Fruit fly (Drosophila melanogaster) whole organism, embryonic: ENCODE data around the gene Prx4.

Source experiments
- Atf-2 ChIP-seq: fragments of 200-800 bp; sonication (Bioruptor generic); optimal IDR thresholded peaks from 2 replicates; lab custom pipeline; 2016; ENCODE audit warnings: missing biosample characterization, missing genetic modification characterization
- BEAF-32 ChIP-seq: fragments of 200-800 bp; sonication (Bioruptor generic); optimal IDR thresholded peaks from 3 replicates; lab custom pipeline; 2017; ENCODE audit warnings: missing biosample characterization, missing genetic modification characterization, mild to moderate bottlenecking, moderate library complexity, missing genetic modification reagents
- CG1233 ChIP-seq: fragments of 200-800 bp; sonication (Bioruptor generic); optimal IDR thresholded peaks from 4 replicates; lab custom pipeline; 2018; ENCODE audit warnings: missing biosample characterization, mild to moderate bottlenecking, missing genetic modification characterization
- CG13296 ChIP-seq: fragments of 200-800 bp; sonication (Bioruptor generic); optimal IDR thresholded peaks from 3 replicates; lab custom pipeline; 2018; ENCODE audit warnings: missing biosample characterization, mild to moderate bottlenecking, missing genetic modification characterization
- CG13424 ChIP-seq: fragments of 200-800 bp; sonication (Bioruptor generic); optimal IDR thresholded peaks from 2 replicates; lab custom pipeline; 2019; ENCODE audit warnings: missing biosample characterization, mild to moderate bottlenecking, missing genetic modification characterization, moderate library complexity
- CG15073 ChIP-seq: fragments of 200-800 bp; sonication (Bioruptor generic); optimal IDR thresholded peaks from 2 replicates; lab custom pipeline; 2016; ENCODE audit warnings: missing biosample characterization, missing genetic modification characterization
- CG17385 ChIP-seq: fragments of 200-800 bp; sonication (Bioruptor generic); optimal IDR thresholded peaks from 3 replicates; lab custom pipeline; 2018; ENCODE audit warnings: missing biosample characterization, mild to moderate bottlenecking, missing genetic modification characterization
- CG18011 ChIP-seq: fragments of 200-800 bp; sonication (Bioruptor generic); optimal IDR thresholded peaks from 2 replicates; lab custom pipeline; 2017; ENCODE audit warnings: missing biosample characterization, missing genetic modification characterization, mild to moderate bottlenecking, moderate library complexity, missing genotype
- CG18764 ChIP-seq: fragments of 200-800 bp; sonication (Bioruptor generic); optimal IDR thresholded peaks from 3 replicates; lab custom pipeline; 2016; ENCODE audit warnings: missing biosample characterization, missing genetic modification characterization
- CG2199 ChIP-seq: fragments of 200-800 bp; sonication (Bioruptor generic); IDR thresholded peaks from 3 replicates; pipeline ENCODE4 v1.3.6; 2022; ENCODE audit warnings: missing biosample characterization, missing genetic modification characterization
- CG32772 ChIP-seq: fragments of 200-800 bp; sonication (Bioruptor generic); IDR thresholded peaks from 2 replicates; pipeline ENCODE4 v1.3.6; 2022; ENCODE audit warnings: missing biosample characterization, missing genetic modification characterization
- CG4617 ChIP-seq: fragments of 200-800 bp; sonication (Bioruptor generic); optimal IDR thresholded peaks from 3 replicates; lab custom pipeline; 2016; ENCODE audit warnings: missing biosample characterization, missing genetic modification characterization, borderline replicate concordance
- CG6654 ChIP-seq: fragments of 200-800 bp; sonication (Bioruptor generic); optimal IDR thresholded peaks from 2 replicates; lab custom pipeline; 2017; ENCODE audit warnings: missing biosample characterization, mild to moderate bottlenecking, missing genetic modification characterization
- CG7372 ChIP-seq: fragments of 200-800 bp; sonication (Bioruptor generic); IDR thresholded peaks from 2 replicates; pipeline ENCODE4 v1.3.6; 2022; ENCODE audit warnings: missing biosample characterization, missing genetic modification characterization
- CG7786 ChIP-seq: fragments of 200-800 bp; sonication (Bioruptor generic); optimal IDR thresholded peaks from 2 replicates; lab custom pipeline; 2016; ENCODE audit warnings: missing biosample characterization, missing genetic modification characterization
- CG8359 ChIP-seq: fragments of 200-800 bp; sonication (Bioruptor generic); optimal IDR thresholded peaks from 2 replicates; lab custom pipeline; 2017; ENCODE audit warnings: missing biosample characterization, mild to moderate bottlenecking, missing genetic modification characterization, borderline replicate concordance
- CG8388 ChIP-seq: fragments of 200-800 bp; sonication (Bioruptor generic); optimal IDR thresholded peaks from 2 replicates; lab custom pipeline; 2019; ENCODE audit warnings: missing biosample characterization, mild to moderate bottlenecking, missing genetic modification characterization, moderate library complexity
- Camta ChIP-seq: fragments of 200-800 bp; sonication (Bioruptor generic); optimal IDR thresholded peaks from 2 replicates; lab custom pipeline; 2016; ENCODE audit warnings: missing biosample characterization, missing genetic modification characterization
- D19A ChIP-seq: fragments of 200-800 bp; optimal IDR thresholded peaks from 3 replicates; lab custom pipeline; 2019; ENCODE audit warnings: missing biosample characterization, mild to moderate bottlenecking, missing genetic modification characterization, moderate library complexity
- Dad ChIP-seq: fragments of 200-800 bp; sonication (Bioruptor generic); optimal IDR thresholded peaks from 3 replicates; lab custom pipeline; 2016; ENCODE audit warnings: missing biosample characterization, missing genetic modification characterization
- Hmx ChIP-seq: fragments of 200-800 bp; sonication (Bioruptor generic); optimal IDR thresholded peaks from 2 replicates; lab custom pipeline; 2016; ENCODE audit warnings: missing biosample characterization, missing genetic modification characterization
- Hr51 ChIP-seq, 2 experiments: fragments of 200-800 bp; sonication (Bioruptor generic); optimal IDR thresholded peaks; 2 replicates in 1 of 2; 3 replicates in 1 of 2; lab custom pipeline; 2016 to 2018; ENCODE audit warnings: missing biosample characterization in 2 of 2, missing genetic modification characterization in 2 of 2, mild to moderate bottlenecking in 1 of 2, moderate library complexity in 1 of 2
- Scr ChIP-seq: fragments of 200-800 bp; sonication (Bioruptor generic); IDR thresholded peaks from 2 replicates; pipeline ENCODE4 v1.3.6; 2022; ENCODE audit warnings: missing biosample characterization, missing genetic modification characterization; ENCODE audit not compliant: partially characterized antibody
- Stat92E ChIP-seq, 3 experiments: fragments of >200 bp in 2 of 3; fragments of 200-800 bp in 1 of 3; sonication (Bioruptor generic) in 1 of 3; optimal IDR thresholded peaks; 2 replicates each; lab custom pipeline; 2017 to 2019; ENCODE audit warnings: missing biosample characterization in 3 of 3, missing genetic modification characterization in 3 of 3, mild to moderate bottlenecking in 1 of 3, moderate library complexity in 1 of 3
- ac ChIP-seq: fragments of 200-800 bp; sonication (Bioruptor generic); optimal IDR thresholded peaks from 3 replicates; lab custom pipeline; 2017; ENCODE audit warnings: missing biosample characterization, mild to moderate bottlenecking, missing genetic modification characterization
- ara ChIP-seq: fragments of 200-800 bp; sonication (Bioruptor generic); IDR thresholded peaks from 2 replicates; pipeline ENCODE4 v1.3.6; 2022; ENCODE audit warnings: missing biosample characterization, missing genetic modification characterization
- bsh ChIP-seq, 2 experiments: fragments of 200-800 bp; sonication (Bioruptor generic); optimal IDR thresholded peaks; 2 replicates each; lab custom pipeline; 2017 to 2018; ENCODE audit warnings: mild to moderate bottlenecking in 2 of 2, missing biosample characterization in 2 of 2, missing genetic modification characterization in 2 of 2, moderate library complexity in 1 of 2
- crol ChIP-seq: fragments of 200-800 bp; sonication (Bioruptor generic); IDR thresholded peaks from 2 replicates; pipeline ENCODE4 v1.3.6; 2022; ENCODE audit warnings: missing biosample characterization, missing genetic modification characterization
- disco-r ChIP-seq: fragments of 200-800 bp; sonication (Bioruptor generic); optimal IDR thresholded peaks from 2 replicates; lab custom pipeline; 2016; ENCODE audit warnings: missing biosample characterization, missing genetic modification characterization
- eve ChIP-seq, 2 experiments: fragments of >200 bp; optimal IDR thresholded peaks; 2 replicates each; lab custom pipeline; 2017; ENCODE audit warnings: missing biosample characterization in 2 of 2, missing genetic modification characterization in 2 of 2
- fd64A ChIP-seq: fragments of 200-800 bp; sonication (Bioruptor generic); optimal IDR thresholded peaks from 3 replicates; lab custom pipeline; 2018; ENCODE audit warnings: missing biosample characterization, mild to moderate bottlenecking, missing genetic modification characterization
- gem ChIP-seq: fragments of 200-800 bp; sonication (Bioruptor generic); optimal IDR thresholded peaks from 2 replicates; lab custom pipeline; 2019; ENCODE audit warnings: missing biosample characterization, mild to moderate bottlenecking, missing genetic modification characterization, moderate library complexity
- gsb-n ChIP-seq: fragments of 200-800 bp; sonication (Bioruptor generic); optimal IDR thresholded peaks from 3 replicates; lab custom pipeline; 2018; ENCODE audit warnings: missing biosample characterization, mild to moderate bottlenecking, missing genetic modification characterization
- h ChIP-seq: fragments of >200 bp; optimal IDR thresholded peaks from 2 replicates; lab custom pipeline; 2017
- her ChIP-seq: fragments of 200-800 bp; sonication (Bioruptor generic); optimal IDR thresholded peaks from 2 replicates; lab custom pipeline; 2016; ENCODE audit warnings: missing biosample characterization, missing genetic modification characterization
- kni ChIP-seq: fragments of 200-800 bp; sonication (Bioruptor generic); optimal IDR thresholded peaks from 3 replicates; lab custom pipeline; 2017; ENCODE audit warnings: mild to moderate bottlenecking, missing biosample characterization, missing genetic modification reagents, missing genetic modification characterization
- lov ChIP-seq, 2 experiments: fragments of 200-800 bp in 1 of 2; fragments of >200 bp in 1 of 2; sonication (Bioruptor generic) in 1 of 2; IDR thresholded peaks in 1 of 2; optimal IDR thresholded peaks in 1 of 2; 2 replicates in 1 of 2; 3 replicates in 1 of 2; pipeline versions ENCODE4 v1.3.6 to Lab custom; 2017 to 2022; ENCODE audit warnings: missing biosample characterization in 1 of 2, missing genetic modification characterization in 1 of 2
- nmo ChIP-seq: fragments of 200-800 bp; sonication (Bioruptor generic); optimal IDR thresholded peaks from 2 replicates; lab custom pipeline; 2018; ENCODE audit warnings: missing biosample characterization, mild to moderate bottlenecking, missing genetic modification characterization, moderate library complexity
- onecut ChIP-seq: fragments of 200-800 bp; sonication (Bioruptor generic); IDR thresholded peaks from 2 replicates; pipeline ENCODE4 v1.3.6; 2022; ENCODE audit warnings: missing biosample characterization, missing genetic modification characterization
- pho ChIP-seq: fragments of 200-800 bp; sonication (Bioruptor generic); optimal IDR thresholded peaks from 2 replicates; lab custom pipeline; 2016; ENCODE audit warnings: missing biosample characterization, missing genetic modification characterization
- run ChIP-seq: fragments of 200-800 bp; sonication (Bioruptor generic); optimal IDR thresholded peaks from 3 replicates; lab custom pipeline; 2018; ENCODE audit warnings: missing biosample characterization, mild to moderate bottlenecking, missing genetic modification characterization
- sisA ChIP-seq: fragments of 200-800 bp; sonication (Bioruptor generic); IDR thresholded peaks from 2 replicates; pipeline ENCODE4 v1.3.6; 2022; ENCODE audit warnings: missing biosample characterization, missing genetic modification characterization
- tgo ChIP-seq: fragments of 200-800 bp; sonication (Bioruptor generic); IDR thresholded peaks from 3 replicates; pipeline ENCODE4 v1.3.6; 2022; ENCODE audit warnings: missing biosample characterization, missing genetic modification characterization
- toy ChIP-seq: fragments of 200-800 bp; sonication (Bioruptor generic); IDR thresholded peaks from 2 replicates; pipeline ENCODE4 v1.3.6; 2022; ENCODE audit warnings: missing biosample characterization, missing genetic modification characterization
- unpg ChIP-seq: fragments of 200-800 bp; sonication (Bioruptor generic); optimal IDR thresholded peaks from 3 replicates; lab custom pipeline; 2018; ENCODE audit warnings: missing biosample characterization, mild to moderate bottlenecking, missing genetic modification characterization, moderate library complexity
- vnd ChIP-seq: fragments of 200-800 bp; sonication (Bioruptor generic); IDR thresholded peaks from 3 replicates; pipeline ENCODE4 v1.3.6; 2022; ENCODE audit warnings: missing biosample characterization, missing genetic modification characterization; ENCODE audit not compliant: partially characterized antibody
- vvl ChIP-seq: fragments of 200-800 bp; sonication (Bioruptor generic); IDR thresholded peaks from 2 replicates; pipeline ENCODE4 v1.3.6; 2022; ENCODE audit warnings: missing biosample characterization, missing genetic modification characterization

Prx4 gene

DNA sequence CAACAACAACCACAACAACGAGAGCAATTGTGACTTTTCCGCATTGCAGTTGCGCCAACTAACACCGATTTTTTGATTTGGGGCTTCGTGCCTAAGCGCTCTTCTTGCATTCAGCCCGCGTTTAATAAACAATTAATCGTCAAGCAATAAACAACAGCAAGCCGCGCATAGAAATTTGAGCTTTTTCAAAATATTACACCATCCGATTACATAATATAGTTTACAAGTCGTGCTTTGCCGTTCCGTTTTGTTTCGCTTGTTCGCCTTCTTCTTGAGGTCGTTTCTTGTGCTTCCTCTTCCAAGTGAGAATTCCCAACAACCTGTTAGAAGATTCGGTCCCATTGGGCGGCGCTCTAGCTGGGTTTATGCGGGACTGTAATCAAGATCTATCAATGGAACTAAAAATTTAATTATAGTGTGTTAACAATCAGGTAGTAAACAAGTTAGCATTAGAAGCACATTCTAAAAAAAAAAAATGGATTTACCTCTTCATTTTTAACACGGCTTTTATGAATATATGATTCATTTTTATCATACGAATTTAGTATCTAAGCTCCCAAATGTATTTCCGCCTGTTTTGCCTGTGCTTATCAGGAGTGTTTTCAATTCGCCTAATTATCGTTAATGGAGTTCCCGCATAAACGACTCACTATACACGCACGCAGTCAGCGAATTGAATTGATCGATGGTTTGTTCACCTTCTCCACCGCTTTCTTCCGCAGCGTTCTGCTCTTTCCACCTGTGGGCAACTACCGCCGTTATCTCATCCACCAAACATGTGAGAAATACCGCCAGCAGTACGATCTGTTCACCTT, 6.2 kb upstream of the Prx4 start (continued):
- TF ChIP-seq CG13296 (GFP tag; lab: Kevin White, UChicago) = peak; percentile 94
- peak; percentile 78 for TF ChIP-seq kni (GFP tag; lab: Kevin White, UChicago)
- TF ChIP-seq Dad = peak; percentile 73
- no peak for TF ChIP-seq lov (optimal IDR thresholded peaks at IDR 0.05; lab: Kevin White, UChicago)
- peak; percentile 67; the same call in 1 of the 3 replicates for TF ChIP-seq lov (GFP tag; IDR thresholded peaks at IDR 0.05; lab: Robert Waterston, UW)
- no peak for TF ChIP-seq vnd
- peak; percentile 84 for TF ChIP-seq gsb-n
- peak; percentile 32 for TF ChIP-seq run (tag; lab: Kevin White, UChicago)
- peak; percentile 91 for TF ChIP-seq CG13424 (tag; lab: Kevin White, UChicago)
- TF ChIP-seq eve (GFP tag; optimal IDR thresholded peaks at IDR 0.05; lab: Kevin White, UChicago) = peak in 1 of 2 experiments; percentile 9
- TF ChIP-seq pho (GFP tag; lab: Kevin White, UChicago) = peak; percentile 80
- TF ChIP-seq D19A (tag; lab: Kevin White, UChicago) = peak; percentile 81
- peak; percentile 10 for TF ChIP-seq Hmx (GFP tag; lab: Kevin White, UChicago)
- TF ChIP-seq Camta (GFP tag; lab: Kevin White, UChicago) = peak; percentile 77
- TF ChIP-seq onecut (GFP tag; lab: Robert Waterston, UW) = peak; percentile 75
- TF ChIP-seq Hr51 (GFP tag; optimal IDR thresholded peaks at IDR 0.05; lab: Kevin White, UChicago) = peak; percentile 71 to 89
- peak; percentile 60; the same call in 2 of the 3 replicates for TF ChIP-seq tgo (GFP tag; lab: Robert Waterston, UW)
- 0 out of 3 replicates have a peak, but pooled peaks have one; percentile 45 for TF ChIP-seq CG2199
- TF ChIP-seq unpg (GFP tag; lab: Kevin White, UChicago) = peak; percentile 91
- TF ChIP-seq ac (GFP tag; lab: Kevin White, UChicago) = peak; percentile 48
- peak; percentile 72 for TF ChIP-seq ara (GFP tag; lab: Robert Waterston, UW)
- TF ChIP-seq CG6654 (GFP tag; lab: Kevin White, UChicago) = peak; percentile 58
- TF ChIP-seq crol (GFP tag; lab: Robert Waterston, UW) = no peak
- peak; percentile 38 for TF ChIP-seq disco-r (GFP tag; lab: Kevin White, UChicago)
- peak; percentile 87 for TF ChIP-seq CG1233
- TF ChIP-seq CG15073 (GFP tag; lab: Kevin White, UChicago) = no peak
- peak; percentile 5 for TF ChIP-seq CG4617 (GFP tag; lab: Kevin White, UChicago)
- TF ChIP-seq CG7372 (GFP tag; lab: Robert Waterston, UW) = peak; percentile 59
- 0 out of 2 replicates have a peak, but pooled peaks have one; percentile 25 for TF ChIP-seq CG32772 (GFP tag; lab: Robert Waterston, UW)
- TF ChIP-seq toy (GFP tag; lab: Robert Waterston, UW) = 0 out of 2 replicates have a peak, but pooled peaks have one; percentile 9
- TF ChIP-seq nmo (GFP tag; lab: Kevin White, UChicago) = peak; percentile 94
- peak; percentile 64 for TF ChIP-seq CG7786 (GFP tag; lab: Kevin White, UChicago)
- peak; percentile 85 for TF ChIP-seq CG17385
- peak; percentile 63 for TF ChIP-seq CG8359 (GFP tag; lab: Kevin White, UChicago)
- TF ChIP-seq her (GFP tag; lab: Kevin White, UChicago) = peak; percentile 44
- peak in 1 of 3 experiments; percentile 62 for TF ChIP-seq Stat92E (GFP tag; optimal IDR thresholded peaks at IDR 0.05; lab: Kevin White, UChicago)
- no peak for TF ChIP-seq h (lab: Kevin White, UChicago)
- TF ChIP-seq bsh (GFP tag; optimal IDR thresholded peaks at IDR 0.05; lab: Kevin White, UChicago) = peak; percentile 73 to 88
- peak; percentile 82 for TF ChIP-seq CG8388 (GFP tag; lab: Kevin White, UChicago)
- peak; percentile 67 for TF ChIP-seq vvl
- no peak for TF ChIP-seq Scr (GFP tag; lab: Robert Waterston, UW)
- peak; percentile 65 for TF ChIP-seq fd64A (GFP tag; lab: Kevin White, UChicago)
- TF ChIP-seq CG18764 (GFP tag; lab: Kevin White, UChicago) = peak; percentile 63
- TF ChIP-seq CG18011 (GFP tag; lab: Kevin White, UChicago) = peak; percentile 60
- TF ChIP-seq Atf-2 (GFP tag; lab: Kevin White, UChicago) = peak; percentile 27
- peak; percentile 92 for TF ChIP-seq gem
- no peak for TF ChIP-seq BEAF-32 (GFP tag; lab: Kevin White, UChicago)
- TF ChIP-seq sisA (GFP tag; lab: Robert Waterston, UW) = peak; percentile 51; the same call in 1 of the 2 replicates
